Fruit fly (Drosophila melanogaster) whole organism, embryonic: ENCODE results near the gene spn-F.

Experiments used
- Antp ChIP-seq: fragments of 200-800 bp; sonication (Bioruptor generic); optimal IDR thresholded peaks from 3 replicates; lab custom pipeline; 2016; ENCODE audit warnings: missing biosample characterization, missing genetic modification characterization
- CG10543 ChIP-seq: fragments of 200-800 bp; sonication (Bioruptor generic); optimal IDR thresholded peaks from 3 replicates; lab custom pipeline; 2017; ENCODE audit warnings: missing biosample characterization, mild to moderate bottlenecking, missing genetic modification characterization, moderate library complexity
- CG11398 ChIP-seq: fragments of 200-800 bp; sonication (Bioruptor generic); optimal IDR thresholded peaks from 2 replicates; lab custom pipeline; 2016; ENCODE audit warnings: missing biosample characterization, missing genetic modification characterization
- CG13296 ChIP-seq: fragments of 200-800 bp; sonication (Bioruptor generic); optimal IDR thresholded peaks from 3 replicates; lab custom pipeline; 2018; ENCODE audit warnings: missing biosample characterization, mild to moderate bottlenecking, missing genetic modification characterization
- CG14860 ChIP-seq: fragments of 200-800 bp; sonication (Bioruptor generic); IDR thresholded peaks from 3 replicates; pipeline ENCODE4 v1.3.6; 2022; ENCODE audit warnings: missing biosample characterization, missing genetic modification characterization; ENCODE audit not compliant: partially characterized antibody
- CG1529 ChIP-seq: fragments of 200-800 bp; sonication (Bioruptor generic); optimal IDR thresholded peaks from 3 replicates; lab custom pipeline; 2018; ENCODE audit warnings: missing biosample characterization, missing genetic modification characterization
- CG18262 ChIP-seq: fragments of 200-800 bp; optimal IDR thresholded peaks from 3 replicates; lab custom pipeline; 2019; ENCODE audit warnings: missing biosample characterization, mild to moderate bottlenecking, missing genetic modification characterization, moderate library complexity
- CG18619 ChIP-seq: fragments of 200-800 bp; sonication (Bioruptor generic); optimal IDR thresholded peaks from 3 replicates; lab custom pipeline; 2017; ENCODE audit warnings: missing biosample characterization, mild to moderate bottlenecking, missing genetic modification characterization
- CG2120 ChIP-seq: fragments of 200-800 bp; sonication (Bioruptor generic); optimal IDR thresholded peaks from 3 replicates; lab custom pipeline; 2016; ENCODE audit warnings: missing biosample characterization, missing genetic modification characterization
- CG3065 ChIP-seq: fragments of 200-800 bp; sonication (Bioruptor generic); optimal IDR thresholded peaks from 2 replicates; lab custom pipeline; 2016; ENCODE audit warnings: missing biosample characterization, missing genetic modification characterization
- CG33213 ChIP-seq: fragments of 200-800 bp; sonication (Bioruptor generic); optimal IDR thresholded peaks from 3 replicates; lab custom pipeline; 2016; ENCODE audit warnings: missing biosample characterization, missing genetic modification characterization
- CG4617 ChIP-seq: fragments of 200-800 bp; sonication (Bioruptor generic); optimal IDR thresholded peaks from 3 replicates; lab custom pipeline; 2016; ENCODE audit warnings: missing biosample characterization, missing genetic modification characterization, borderline replicate concordance
- CG7786 ChIP-seq: fragments of 200-800 bp; sonication (Bioruptor generic); optimal IDR thresholded peaks from 2 replicates; lab custom pipeline; 2016; ENCODE audit warnings: missing biosample characterization, missing genetic modification characterization
- D ChIP-seq, 2 experiments: fragments of 200-800 bp in 1 of 2; fragments of >200 bp in 1 of 2; sonication (Bioruptor generic) in 1 of 2; optimal IDR thresholded peaks; 2 replicates in 1 of 2; 3 replicates in 1 of 2; lab custom pipeline; 2017; ENCODE audit warnings: mild to moderate bottlenecking in 1 of 2, missing biosample characterization in 1 of 2, missing genetic modification characterization in 1 of 2, missing genetic modification reagents in 1 of 2
- Dbx ChIP-seq: fragments of 200-800 bp; sonication (Bioruptor generic); IDR thresholded peaks from 3 replicates; pipeline ENCODE4 v1.3.6; 2022; ENCODE audit warnings: missing biosample characterization, missing genetic modification characterization
- Deaf1 ChIP-seq: fragments of 200-800 bp; optimal IDR thresholded peaks from 3 replicates; lab custom pipeline; 2019; ENCODE audit warnings: missing biosample characterization, mild to moderate bottlenecking, missing genetic modification characterization, moderate library complexity
- Dip2 ChIP-seq: fragments of 200-800 bp; sonication (Bioruptor generic); IDR thresholded peaks from 2 replicates; pipeline ENCODE4 v1.3.6; 2022; ENCODE audit warnings: missing biosample characterization, missing genetic modification characterization
- Fer1 ChIP-seq: fragments of 200-800 bp; sonication (Bioruptor generic); optimal IDR thresholded peaks from 2 replicates; lab custom pipeline; 2017; ENCODE audit warnings: missing biosample characterization, mild to moderate bottlenecking, missing genetic modification characterization
- Hr78 ChIP-seq, 2 experiments: fragments of 200-800 bp in 1 of 2; fragments of >200 bp in 1 of 2; sonication (Bioruptor generic) in 1 of 2; optimal IDR thresholded peaks; 2 replicates each; lab custom pipeline; 2017 to 2019; ENCODE audit warnings: missing biosample characterization in 2 of 2, missing genetic modification characterization in 2 of 2, mild to moderate bottlenecking in 1 of 2, moderate library complexity in 1 of 2
- Sin3A ChIP-seq: fragments of >200 bp; optimal IDR thresholded peaks from 2 replicates; lab custom pipeline; 2018
- Sry-β ChIP-seq: fragments of 200-800 bp; sonication (Bioruptor generic); optimal IDR thresholded peaks from 2 replicates; lab custom pipeline; 2018; ENCODE audit warnings: missing biosample characterization, mild to moderate bottlenecking, missing genetic modification characterization, moderate library complexity
- Taf1 ChIP-seq: fragments of 200-800 bp; sonication (Bioruptor generic); IDR thresholded peaks from 2 replicates; pipeline ENCODE4 v1.3.6; 2022; ENCODE audit warnings: missing biosample characterization, missing genetic modification characterization
- Xbp1 ChIP-seq: fragments of 200-800 bp; sonication (Bioruptor generic); optimal IDR thresholded peaks from 3 replicates; lab custom pipeline; 2016; ENCODE audit warnings: missing biosample characterization, mild to moderate bottlenecking, missing genetic modification characterization
- YL-1 ChIP-seq: fragments of 200-800 bp; sonication (Bioruptor generic); optimal IDR thresholded peaks from 3 replicates; lab custom pipeline; 2017; ENCODE audit warnings: missing biosample characterization, mild to moderate bottlenecking, missing genetic modification characterization
- ara ChIP-seq: fragments of 200-800 bp; sonication (Bioruptor generic); IDR thresholded peaks from 2 replicates; pipeline ENCODE4 v1.3.6; 2022; ENCODE audit warnings: missing biosample characterization, missing genetic modification characterization
- ase ChIP-seq: fragments of 200-800 bp; sonication (Bioruptor generic); IDR thresholded peaks from 3 replicates; pipeline ENCODE4 v1.3.6; 2022; ENCODE audit warnings: missing biosample characterization, missing genetic modification characterization
- ato ChIP-seq: fragments of 200-800 bp; sonication (Bioruptor generic); IDR thresholded peaks from 2 replicates; pipeline ENCODE4 v1.3.6; 2022; ENCODE audit warnings: missing biosample characterization, missing genetic modification characterization; ENCODE audit not compliant: partially characterized antibody
- bigmax ChIP-seq: fragments of 200-800 bp; sonication (Bioruptor generic); optimal IDR thresholded peaks from 2 replicates; lab custom pipeline; 2018; ENCODE audit warnings: missing biosample characterization, mild to moderate bottlenecking, missing genetic modification characterization
- chif ChIP-seq, 2 experiments: fragments of 200-800 bp; sonication (Bioruptor generic); optimal IDR thresholded peaks; 3 replicates each; lab custom pipeline; 2016; ENCODE audit warnings: missing biosample characterization in 2 of 2, missing genetic modification characterization in 2 of 2
- da ChIP-seq: fragments of 200-800 bp; sonication (Bioruptor generic); optimal IDR thresholded peaks from 2 replicates; lab custom pipeline; 2016; ENCODE audit warnings: missing biosample characterization, missing genetic modification characterization
- dm ChIP-seq: fragments of 200-800 bp; sonication (Bioruptor generic); optimal IDR thresholded peaks from 3 replicates; lab custom pipeline; 2016; ENCODE audit warnings: missing biosample characterization, missing genetic modification characterization
- dysf ChIP-seq: fragments of 200-800 bp; sonication (Bioruptor generic); IDR thresholded peaks from 3 replicates; pipeline ENCODE4 v1.3.6; 2022; ENCODE audit warnings: missing biosample characterization, missing genetic modification characterization
- ewg ChIP-seq: fragments of 200-800 bp; sonication (Bioruptor generic); optimal IDR thresholded peaks from 3 replicates; lab custom pipeline; 2017; ENCODE audit warnings: mild to moderate bottlenecking, missing biosample characterization, missing genetic modification reagents, missing genetic modification characterization
- eyg ChIP-seq: fragments of 200-800 bp; sonication (Bioruptor generic); optimal IDR thresholded peaks from 3 replicates; lab custom pipeline; 2016; ENCODE audit warnings: missing biosample characterization, missing genetic modification characterization
- fd102C ChIP-seq: fragments of 200-800 bp; sonication (Bioruptor generic); optimal IDR thresholded peaks from 2 replicates; lab custom pipeline; 2018; ENCODE audit warnings: missing biosample characterization, mild to moderate bottlenecking, missing genetic modification characterization, moderate library complexity
- ind ChIP-seq: fragments of 200-800 bp; sonication (Bioruptor generic); optimal IDR thresholded peaks from 3 replicates; lab custom pipeline; 2016; ENCODE audit warnings: missing biosample characterization, missing genetic modification characterization
- lbe ChIP-seq: fragments of 200-800 bp; sonication (Bioruptor generic); optimal IDR thresholded peaks from 2 replicates; lab custom pipeline; 2016; ENCODE audit warnings: missing biosample characterization, mild to moderate bottlenecking, missing genetic modification characterization
- luna ChIP-seq: fragments of 200-800 bp; sonication (Bioruptor generic); optimal IDR thresholded peaks from 2 replicates; lab custom pipeline; 2016; ENCODE audit warnings: missing biosample characterization, missing genetic modification characterization
- pita ChIP-seq: fragments of 200-800 bp; sonication (Bioruptor generic); optimal IDR thresholded peaks from 2 replicates; lab custom pipeline; 2017; ENCODE audit warnings: missing biosample characterization, mild to moderate bottlenecking, missing genetic modification characterization
- ranshi ChIP-seq: fragments of 200-800 bp; sonication (Bioruptor generic); IDR thresholded peaks from 2 replicates; pipeline ENCODE4 v1.3.6; 2022; ENCODE audit warnings: missing biosample characterization, missing genetic modification characterization
- seq ChIP-seq: fragments of 200-800 bp; sonication (Bioruptor generic); IDR thresholded peaks from 2 replicates; pipeline ENCODE4 v1.3.6; 2022; ENCODE audit warnings: missing biosample characterization, missing genetic modification characterization
- sna ChIP-seq: fragments of 200-800 bp; sonication (Bioruptor generic); IDR thresholded peaks from 2 replicates; pipeline ENCODE4 v1.3.6; 2022; ENCODE audit warnings: missing biosample characterization, missing genetic modification characterization; ENCODE audit not compliant: partially characterized antibody
- stwl ChIP-seq: fragments of 200-800 bp; sonication (Bioruptor generic); optimal IDR thresholded peaks from 3 replicates; lab custom pipeline; 2018; ENCODE audit warnings: missing biosample characterization, mild to moderate bottlenecking, missing genetic modification characterization, moderate library complexity
- usp ChIP-seq: fragments of >200 bp; optimal IDR thresholded peaks from 2 replicates; lab custom pipeline; 2017; ENCODE audit warnings: missing biosample characterization, missing genetic modification characterization
- vvl ChIP-seq: fragments of 200-800 bp; sonication (Bioruptor generic); IDR thresholded peaks from 2 replicates; pipeline ENCODE4 v1.3.6; 2022; ENCODE audit warnings: missing biosample characterization, missing genetic modification characterization
- z ChIP-seq: fragments of 200-800 bp; sonication (Bioruptor generic); IDR thresholded peaks from 3 replicates; pipeline ENCODE4 v1.3.6; 2022; ENCODE audit warnings: missing biosample characterization, missing genetic modification characterization
- zen ChIP-seq: fragments of 200-800 bp; sonication (Bioruptor generic); optimal IDR thresholded peaks from 3 replicates; lab custom pipeline; 2018; ENCODE audit warnings: missing biosample characterization, mild to moderate bottlenecking, missing genetic modification characterization, moderate library complexity

Gene spn-F

dm6 chr3R:31218997-31219992 is 35.6 kb upstream of the spn-F start, which contains the start of gene ATPsynC (continued):
- TF ChIP-seq lbe (GFP tag; lab: Kevin White, UChicago) (no peak), D (optimal IDR thresholded peaks at IDR 0.05; lab: Kevin White, UChicago) (peak; percentile 12), D (GFP tag; optimal IDR thresholded peaks at IDR 0.05; lab: Kevin White, UChicago) (no peak), CG18262 (tag; lab: Kevin White, UChicago) (no peak), Hr78 (GFP tag; optimal IDR thresholded peaks at IDR 0.05; lab: Kevin White, UChicago) (peak in 1 of 2 experiments; percentile 17), pita (GFP tag; lab: Kevin White, UChicago) (peak; percentile 100), Deaf1 (tag; lab: Kevin White, UChicago) (peak; percentile 38), Sry-β (GFP tag; lab: Kevin White, UChicago) (no peak), CG1529 (GFP tag; lab: Kevin White, UChicago) (no peak), ind (GFP tag; lab: Kevin White, UChicago) (no peak), CG11398 (GFP tag; lab: Kevin White, UChicago) (peak; percentile 61), seq (GFP tag; lab: Robert Waterston, UW) (no peak), zen (peak; percentile 40), z (GFP tag; lab: Robert Waterston, UW) (no peak), CG3065 (peak; percentile 19), Antp (peak; percentile 58), Dip2 (GFP tag; lab: Robert Waterston, UW) (no peak), ranshi (GFP tag; lab: Robert Waterston, UW) (no peak), usp (GFP tag; lab: Kevin White, UChicago) (no peak), chif (GFP tag; optimal IDR thresholded peaks at IDR 0.05; lab: Kevin White, UChicago) (no peak), bigmax (GFP tag; lab: Kevin White, UChicago) (peak; percentile 85), sna (GFP tag; lab: Robert Waterston, UW) (no peak), dm (GFP tag; lab: Kevin White, UChicago) (peak; percentile 39), Taf1 (GFP tag; lab: Robert Waterston, UW) (no peak), dysf (GFP tag; lab: Robert Waterston, UW) (no peak), CG33213 (GFP tag; lab: Kevin White, UChicago) (peak; percentile 89), CG4617 (GFP tag; lab: Kevin White, UChicago) (peak; percentile 30), luna (no peak), CG2120 (peak; percentile 39), CG13296 (GFP tag; lab: Kevin White, UChicago) (peak; percentile 61), stwl (peak; percentile 56), YL-1 (GFP tag; lab: Kevin White, UChicago) (peak; percentile 91), CG14860 (no peak), CG7786 (GFP tag; lab: Kevin White, UChicago) (peak; percentile 48)

- peak; percentile 99 for TF ChIP-seq YL-1 (GFP tag; lab: Kevin White, UChicago)
- TF ChIP-seq ewg (GFP tag; lab: Kevin White, UChicago), result peak; percentile 71
- no peak for TF ChIP-seq vvl (GFP tag; lab: Robert Waterston, UW)
- no peak for TF ChIP-seq ase (GFP tag; lab: Robert Waterston, UW)
- TF ChIP-seq da, result no peak
- TF ChIP-seq ato (GFP tag; lab: Robert Waterston, UW), result no peak
- no peak for TF ChIP-seq Fer1 (GFP tag; lab: Kevin White, UChicago)
- no peak for TF ChIP-seq eyg (GFP tag; lab: Kevin White, UChicago)
- peak; percentile 10 for TF ChIP-seq Xbp1 (GFP tag; lab: Kevin White, UChicago)
- no peak for TF ChIP-seq ara (GFP tag; lab: Robert Waterston, UW)
- TF ChIP-seq CG18619 (GFP tag; lab: Kevin White, UChicago), result no peak
- TF ChIP-seq CG10543 (GFP tag; lab: Kevin White, UChicago), result no peak
- TF ChIP-seq Sin3A (lab: Kevin White, UChicago), result peak; percentile 73
- no peak for TF ChIP-seq Dbx (GFP tag; lab: Robert Waterston, UW)
- no peak for TF ChIP-seq CG13296 (GFP tag; lab: Kevin White, UChicago)
- TF ChIP-seq fd102C (GFP tag; lab: Kevin White, UChicago), result no peak
These were observed 34.2 kb upstream of the spn-F start, which contains the start of gene CG12054 for dm6 chr3R:31220456-31221336. CG12054 (plus strand) TSS chr3R:31220702.
